Worm (Caenorhabditis elegans) whole organism, L4 larva: ENCODE measurements around the gene madf-4.

Source experiments
- daf-8 ChIP-seq: fragments of 200-800 bp; sonication (Bioruptor generic); IDR thresholded peaks from 2 replicates; pipeline ENCODE4 v1.3.6; 2022; ENCODE audit warnings: missing genetic modification characterization, missing compliant biosample characterization
- gei-8 ChIP-seq: fragments of 200-800 bp; sonication (Bioruptor generic); optimal IDR thresholded peaks from 2 replicates; lab custom pipeline; 2018; ENCODE audit warnings: mild to moderate bottlenecking, missing genetic modification characterization, missing compliant biosample characterization
- lin-15B ChIP-seq: fragments of 150-350 bp; sonication (generic microtip); optimal IDR thresholded peaks from 3 replicates; lab custom pipeline; 2014; ENCODE audit warnings: missing biosample characterization, missing genetic modification characterization
- mdl-1 ChIP-seq, 2 experiments: fragments of 150-350 bp in 1 of 2; sonication (generic microtip) in 1 of 2; optimal IDR thresholded peaks; 2 replicates each; lab custom pipeline; 2014 to 2017; ENCODE audit warnings: missing biosample characterization in 2 of 2, missing genetic modification characterization in 2 of 2
- pha-4 ChIP-seq, 2 experiments: fragments of 150-350 bp in 1 of 2; fragments of 200-800 bp in 1 of 2; sonication (Bioruptor generic) in 1 of 2; IDR thresholded peaks in 1 of 2; optimal IDR thresholded peaks in 1 of 2; 2 replicates each; pipeline versions ENCODE4 v1.3.6 to Lab custom; 2014 to 2022; ENCODE audit warnings: missing genetic modification characterization in 2 of 2, missing genetic modification reagents in 2 of 2, missing biosample characterization in 1 of 2, missing compliant biosample characterization in 1 of 2
- php-3 ChIP-seq: fragments of 200-800 bp; sonication (Bioruptor generic); IDR thresholded peaks from 2 replicates; pipeline ENCODE4 v1.3.6; 2022; ENCODE audit warnings: missing genetic modification reagents, missing genetic modification characterization, missing compliant biosample characterization
- pqm-1 ChIP-seq: sonication (generic microtip); optimal IDR thresholded peaks from 2 replicates; lab custom pipeline; 2017; ENCODE audit warnings: missing biosample characterization, missing genetic modification characterization
- unc-130 ChIP-seq: sonication (generic microtip); optimal IDR thresholded peaks from 2 replicates; lab custom pipeline; 2016; ENCODE audit warnings: missing genetic modification reagents, missing genetic modification characterization, missing compliant biosample characterization

DNA sequence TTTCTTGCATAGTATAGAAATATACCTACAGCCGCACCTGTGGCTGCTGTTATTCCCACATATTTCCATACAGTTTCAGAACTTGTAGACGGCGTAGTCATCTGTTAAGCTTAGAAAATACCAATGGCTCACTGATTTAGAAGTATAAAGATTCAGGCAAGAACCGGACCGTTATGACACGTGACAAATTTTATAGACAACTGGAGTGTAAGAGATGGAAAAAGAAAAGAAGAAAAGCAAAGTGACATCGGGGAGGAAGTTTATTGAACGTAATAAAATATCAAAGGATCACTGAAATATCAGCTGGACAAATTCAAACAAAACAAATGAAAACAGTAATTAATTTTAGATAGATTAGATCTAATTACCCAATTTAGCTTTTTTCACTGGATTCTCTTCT is 23.9 kb upstream of the madf-4 start, which contains the start of gene rmd-2:
- TF ChIP-seq gei-8 (GFP tag; lab: Kevin White, UChicago) (no peak), mdl-1 (tag; optimal IDR thresholded peaks at IDR 0.05; lab: Kevin White, UChicago) (no peak), unc-130 (GFP tag; lab: Kevin White, UChicago) (no peak), php-3 (GFP tag; lab: Robert Waterston, UW) (no peak), lin-15B (no peak), pha-4 (GFP tag; IDR thresholded peaks at IDR 0.05; lab: Robert Waterston, UW) (no peak), pha-4 (tag; optimal IDR thresholded peaks at IDR 0.05; lab: Kevin White, UChicago) (no peak), pqm-1 (tag; lab: Kevin White, UChicago) (no peak), daf-8 (GFP tag; lab: Robert Waterston, UW) (no peak)
